Worm (Caenorhabditis elegans): ENCODE measurements around the gene pax-2.

- TF ChIP-seq him-1 (tag; optimal IDR thresholded peaks at IDR 0.05) (no peak), dao-5 (tag; optimal IDR thresholded peaks at IDR 0.05) (no peak), W03F9.2 (tag; optimal IDR thresholded peaks at IDR 0.05) (no peak)
Measured at ce11 chrIV:4162121-4162520, 42.1 kb downstream of the pax-2 start, which contains the start of gene scrm-5.

Data from whole organism, L4/young adult.